Fruit fly (Drosophila melanogaster): ENCODE data around the gene squ.

The squ gene

DNA sequence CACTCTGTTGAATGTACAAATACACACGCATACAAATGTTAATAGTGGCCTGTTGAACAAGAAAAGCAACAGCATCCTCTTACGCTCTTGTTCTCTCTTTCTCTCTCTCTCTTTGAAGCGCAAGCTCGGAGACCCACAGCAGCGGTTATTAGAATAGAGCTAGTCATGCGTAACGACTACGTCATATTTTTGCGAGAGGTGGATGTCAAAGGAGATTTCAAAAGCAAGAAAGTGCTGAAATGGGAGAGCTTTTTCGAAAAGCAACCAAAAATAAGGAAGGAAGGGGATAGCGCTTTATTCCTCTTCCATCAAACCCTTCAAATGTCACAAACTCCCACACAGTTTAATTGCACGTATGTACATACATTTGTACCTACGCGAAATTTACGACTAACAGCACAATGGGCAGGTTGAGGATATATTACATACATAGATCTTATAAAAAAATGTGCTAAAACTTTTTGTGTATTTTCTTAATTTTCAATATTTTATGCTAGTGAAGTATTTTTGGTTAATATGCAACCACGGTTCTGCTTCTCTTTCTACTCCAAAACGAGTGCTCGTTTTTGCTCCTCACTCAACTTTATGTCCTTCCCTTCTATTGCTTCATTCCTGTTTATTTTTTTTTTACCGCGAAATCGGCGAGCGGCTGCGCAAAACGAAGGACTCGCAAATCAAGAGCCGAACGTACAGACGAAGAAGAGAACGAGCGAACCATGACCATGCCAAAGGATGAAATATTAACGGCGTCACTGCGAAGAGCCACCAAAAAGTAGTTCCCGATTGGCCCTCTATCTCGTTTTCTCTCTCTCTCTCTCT is 10.2 kb downstream of the squ start (continued):
- TF ChIP-seq CG8388 (GFP tag; optimal IDR thresholded peaks at IDR 0.05), result no peak
- TF ChIP-seq CG17612 (GFP tag; IDR thresholded peaks at IDR 0.05), result no peak
- TF ChIP-seq chn (GFP tag; optimal IDR thresholded peaks at IDR 0.05), result no peak
- no peak for TF ChIP-seq emc (GFP tag; optimal IDR thresholded peaks at IDR 0.05)

DNA sequence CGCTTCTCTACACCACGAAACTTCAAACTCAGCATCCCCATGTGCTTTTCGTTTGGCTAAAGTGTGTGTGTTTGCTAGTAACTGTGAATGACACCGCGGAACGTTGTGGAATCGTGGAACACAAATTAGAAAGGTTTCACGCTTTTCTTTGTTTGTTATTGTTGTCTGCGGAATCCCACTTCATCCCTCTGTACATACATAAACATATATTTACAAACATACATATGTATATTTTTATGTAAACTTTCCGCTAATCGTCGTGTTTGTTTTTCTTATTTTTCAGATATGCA is 10.7 kb downstream of the squ start:
- no peak for TF ChIP-seq crc (GFP tag; optimal IDR thresholded peaks at IDR 0.05)
- TF ChIP-seq Trl (optimal IDR thresholded peaks at IDR 0.05), result peak in 1 of 2 experiments; percentile 59
- TF ChIP-seq Trl (GFP tag; optimal IDR thresholded peaks at IDR 0.05), result no peak
- TF ChIP-seq E2f1 (GFP tag; IDR thresholded peaks at IDR 0.05), result no peak
- TF ChIP-seq Chrac-16 (GFP tag; optimal IDR thresholded peaks at IDR 0.05), result no peak
- no peak for TF ChIP-seq ash1 (GFP tag; optimal IDR thresholded peaks at IDR 0.05)
- TF ChIP-seq cg (GFP tag; optimal IDR thresholded peaks at IDR 0.05), result peak; percentile 6
- TF ChIP-seq H15 (GFP tag; IDR thresholded peaks at IDR 0.05), result no peak
- no peak for TF ChIP-seq dati (GFP tag; IDR thresholded peaks at IDR 0.05)
- TF ChIP-seq CG10209 (GFP tag; optimal IDR thresholded peaks at IDR 0.05), result no peak
- no peak for TF ChIP-seq CG8290 (GFP tag; optimal IDR thresholded peaks at IDR 0.05)
- no peak for TF ChIP-seq CG8290 (tag; optimal IDR thresholded peaks at IDR 0.05)
- peak; percentile 74 for TF ChIP-seq Deaf1 (tag; optimal IDR thresholded peaks at IDR 0.05)
- 0 out of 4 replicates have a peak, but pooled peaks have one; percentile 40 for TF ChIP-seq chinmo (GFP tag; IDR thresholded peaks at IDR 0.05; ENCODE audit: partially characterized antibody)
- TF ChIP-seq Gug (GFP tag; IDR thresholded peaks at IDR 0.05), result no peak
- TF ChIP-seq Ptx1 (GFP tag; IDR thresholded peaks at IDR 0.05), result no peak
- no peak for TF ChIP-seq pb (GFP tag; optimal IDR thresholded peaks at IDR 0.05)
- no peak for TF ChIP-seq CG8924 (tag; optimal IDR thresholded peaks at IDR 0.05)
- TF ChIP-seq bab2 (GFP tag; optimal IDR thresholded peaks at IDR 0.05), result no peak
- TF ChIP-seq abd-A (tag; optimal IDR thresholded peaks at IDR 0.05), result no peak
- TF ChIP-seq CG18599 (GFP tag; optimal IDR thresholded peaks at IDR 0.05), result no peak
- no peak for TF ChIP-seq cad (GFP tag; optimal IDR thresholded peaks at IDR 0.05)
- no peak for TF ChIP-seq Bgb (GFP tag; IDR thresholded peaks at IDR 0.05; ENCODE audit: partially characterized antibody)
- TF ChIP-seq Aef1 (GFP tag; IDR thresholded peaks at IDR 0.05), result no peak
- TF ChIP-seq CG1602 (GFP tag; optimal IDR thresholded peaks at IDR 0.05), result no peak
- TF ChIP-seq CG34376 (GFP tag; optimal IDR thresholded peaks at IDR 0.05), result no peak
- TF ChIP-seq pfk (GFP tag; optimal IDR thresholded peaks at IDR 0.05), result peak; percentile 88
- no peak for TF ChIP-seq inv (GFP tag; IDR thresholded peaks at IDR 0.05; ENCODE audit: partially characterized antibody)
- no peak for TF ChIP-seq CG12071 (GFP tag; optimal IDR thresholded peaks at IDR 0.05)
- TF ChIP-seq stwl (tag; optimal IDR thresholded peaks at IDR 0.05), result peak; percentile 23

DNA sequence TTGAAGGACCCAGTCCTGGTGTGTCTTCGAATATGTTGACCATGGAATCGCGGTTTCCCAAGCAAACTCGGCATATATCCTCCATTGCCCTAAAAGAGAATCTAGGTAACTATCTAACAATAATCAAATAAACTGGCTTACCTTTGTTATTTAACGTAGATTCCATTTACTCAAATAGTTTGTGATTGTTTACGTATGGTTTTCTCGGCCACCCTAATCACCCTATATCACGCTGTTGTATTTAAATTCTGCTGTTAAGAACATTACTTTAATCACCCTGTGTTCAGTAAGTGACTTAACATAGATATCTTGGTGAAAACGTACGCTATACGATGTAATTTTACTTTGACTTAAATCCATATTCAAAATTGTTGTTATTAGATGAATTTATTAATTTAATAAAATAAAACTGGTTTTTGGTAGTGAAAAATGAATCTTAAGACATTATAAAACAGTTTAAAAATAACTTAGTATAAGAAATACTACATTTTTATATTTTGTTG is 23.2 kb downstream of the squ start:
- TF ChIP-seq MBD-R2 (GFP tag; IDR thresholded peaks at IDR 0.05), result peak; percentile 62
- no peak for TF ChIP-seq br (optimal IDR thresholded peaks at IDR 0.05)
- TF ChIP-seq CG12391 (tag; optimal IDR thresholded peaks at IDR 0.05), result no peak
- no peak for TF ChIP-seq NC2β (GFP tag; optimal IDR thresholded peaks at IDR 0.05)
- TF ChIP-seq az2 (GFP tag; optimal IDR thresholded peaks at IDR 0.05), result no peak
- no peak for TF ChIP-seq Awh (GFP tag; IDR thresholded peaks at IDR 0.05)
- TF ChIP-seq Ada2b (GFP tag; IDR thresholded peaks at IDR 0.05), result no peak
- no peak for TF ChIP-seq CHES-1-like (GFP tag; optimal IDR thresholded peaks at IDR 0.05)
- no peak for TF ChIP-seq CG13424 (tag; optimal IDR thresholded peaks at IDR 0.05)
- no peak for TF ChIP-seq trem (tag; optimal IDR thresholded peaks at IDR 0.05)
- no peak for TF ChIP-seq Meics (GFP tag; optimal IDR thresholded peaks at IDR 0.05)
- TF ChIP-seq CG13624 (GFP tag; optimal IDR thresholded peaks at IDR 0.05), result no peak
- no peak for TF ChIP-seq HLH3B (GFP tag; IDR thresholded peaks at IDR 0.05)
- TF ChIP-seq YL-1 (GFP tag; optimal IDR thresholded peaks at IDR 0.05), result peak; percentile 22
- TF ChIP-seq CG3847 (GFP tag; IDR thresholded peaks at IDR 0.05), result no peak
- TF ChIP-seq Dp (GFP tag; optimal IDR thresholded peaks at IDR 0.05), result peak; percentile 31
- no peak for TF ChIP-seq CG2889 (GFP tag; IDR thresholded peaks at IDR 0.05)
- TF ChIP-seq nerfin-2 (GFP tag; IDR thresholded peaks at IDR 0.05; ENCODE audit: partially characterized antibody), result no peak

Measured in whole organism, embryonic.